Worm (Caenorhabditis elegans) whole organism, early embryonic: ENCODE data around the gene C54D10.3.

Experiments
- B0310.2 ChIP-seq: sonication (generic microtip); optimal IDR thresholded peaks from 2 replicates; lab custom pipeline; 2016; ENCODE audit warnings: mild to moderate bottlenecking, missing genetic modification characterization, missing compliant biosample characterization
- F13C5.2 ChIP-seq: sonication (generic microtip); optimal IDR thresholded peaks from 2 replicates; lab custom pipeline; 2017; ENCODE audit warnings: mild to moderate bottlenecking, missing genetic modification characterization, inconsistent platforms, missing compliant biosample characterization
- ama-1 ChIP-seq: fragments of 150-350 bp; optimal IDR thresholded peaks from 2 replicates; lab custom pipeline; 2014
- flt-1 ChIP-seq: fragments of 200-800 bp; sonication (Bioruptor generic); IDR thresholded peaks from 2 replicates; pipeline ENCODE4 v1.3.6; 2022; ENCODE audit warnings: missing genetic modification characterization, missing compliant biosample characterization
- hmg-4 ChIP-seq: fragments of 200-800 bp; sonication (Bioruptor generic); optimal IDR thresholded peaks from 2 replicates; lab custom pipeline; 2018; ENCODE audit warnings: mild to moderate bottlenecking, missing genetic modification characterization, missing compliant biosample characterization
- sea-1 ChIP-seq: fragments of 200-800 bp; sonication (Bioruptor generic); conservative IDR thresholded peaks from 2 replicates; pipeline ENCODE4 v1.3.6; 2022; ENCODE audit warnings: missing genetic modification characterization, missing compliant biosample characterization
- tra-4 ChIP-seq: sonication (generic microtip); optimal IDR thresholded peaks from 2 replicates; lab custom pipeline; 2017; ENCODE audit warnings: missing genetic modification characterization, missing compliant biosample characterization

DNA sequence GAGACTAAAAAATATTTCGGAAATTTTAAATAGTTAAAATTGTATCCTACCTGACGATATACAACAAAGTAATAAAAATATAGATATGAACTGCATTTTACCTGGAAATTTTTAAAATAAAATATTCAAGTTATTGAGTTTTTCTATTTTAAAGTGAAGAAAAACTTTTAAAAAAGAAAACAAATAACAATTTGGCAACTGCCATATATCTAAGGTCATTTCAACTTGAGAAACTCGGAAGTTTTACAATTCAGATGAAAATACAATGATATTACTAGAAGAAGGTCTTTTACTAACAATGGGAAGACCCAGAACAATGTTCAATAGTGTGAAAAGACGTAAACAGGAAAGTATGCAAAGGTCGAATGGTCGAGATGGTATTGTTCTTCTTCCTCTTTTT is 31.5 kb downstream of the C54D10.3 start, which contains the start of gene C54D10.10:
- TF ChIP-seq ama-1 (lab: Kevin White, UChicago) (no peak), flt-1 (no peak), sea-1 (GFP tag; lab: Robert Waterston, UW) (no peak), B0310.2 (tag; lab: Kevin White, UChicago) (no peak), tra-4 (tag; lab: Kevin White, UChicago) (no peak), F13C5.2 (tag; lab: Kevin White, UChicago) (no peak), hmg-4 (GFP tag; lab: Kevin White, UChicago) (no peak)
